Worm (Caenorhabditis elegans) whole organism, young adult: ENCODE data around the gene clp-4.
A peak's percentile ranks its signal among the peaks of the same experiment; 100 is the strongest.

ENCODE experiments used
- B0336.3 ChIP-seq: fragments of 200-800 bp; sonication (Bioruptor generic); IDR thresholded peaks from 2 replicates; pipeline ENCODE4 v1.3.6; 2022; ENCODE audit warnings: missing genetic modification characterization, missing compliant biosample characterization
- C06A6.2 ChIP-seq: fragments of 200-800 bp; sonication (Bioruptor generic); conservative IDR thresholded peaks from 2 replicates; pipeline ENCODE4 v1.3.6; 2022; ENCODE audit warnings: missing genetic modification characterization, missing compliant biosample characterization
- F22D6.2 ChIP-seq: sonication (generic microtip); optimal IDR thresholded peaks from 2 replicates; lab custom pipeline; 2016; ENCODE audit warnings: mild to moderate bottlenecking, missing genetic modification characterization, missing compliant biosample characterization
- F23B12.7 ChIP-seq: sonication (generic microtip); optimal IDR thresholded peaks from 2 replicates; lab custom pipeline; 2017; ENCODE audit warnings: missing genetic modification characterization, mild to moderate bottlenecking, missing compliant biosample characterization, antibody characterized with exemption, moderate library complexity; ENCODE audit not compliant: insufficient read depth
- F33H1.4 ChIP-seq: fragments of 200-800 bp; sonication (Bioruptor generic); IDR thresholded peaks from 2 replicates; pipeline ENCODE4 v1.3.6; 2022; ENCODE audit warnings: missing genetic modification reagents, missing genetic modification characterization, missing compliant biosample characterization
- F52B5.7 ChIP-seq: sonication (generic microtip); optimal IDR thresholded peaks from 2 replicates; lab custom pipeline; 2016; ENCODE audit warnings: mild to moderate bottlenecking, missing genetic modification characterization, missing compliant biosample characterization
- F55B11.4 ChIP-seq: sonication (generic microtip); optimal IDR thresholded peaks from 2 replicates; lab custom pipeline; 2016; ENCODE audit warnings: missing compliant biosample characterization, missing genetic modification characterization, borderline replicate concordance; ENCODE audit not compliant: insufficient read depth
- F57C9.4 ChIP-seq: sonication (generic microtip); optimal IDR thresholded peaks from 2 replicates; lab custom pipeline; 2017; ENCODE audit warnings: mild to moderate bottlenecking, missing genetic modification characterization, missing compliant biosample characterization
- K11D2.4 ChIP-seq: fragments of 200-800 bp; sonication (Bioruptor generic); IDR thresholded peaks from 2 replicates; pipeline ENCODE4 v1.3.6; 2022; ENCODE audit warnings: missing genetic modification reagents, missing genetic modification characterization, missing compliant biosample characterization
- T07F8.4 ChIP-seq: sonication (generic microtip); optimal IDR thresholded peaks from 2 replicates; lab custom pipeline; 2016; ENCODE audit warnings: mild to moderate bottlenecking, missing genetic modification characterization, moderate library complexity, missing compliant biosample characterization
- T26A5.8 ChIP-seq: sonication (generic microtip); optimal IDR thresholded peaks from 2 replicates; lab custom pipeline; 2016; ENCODE audit warnings: missing genetic modification characterization, missing compliant biosample characterization
- Y67H2A.10 ChIP-seq: fragments of 200-800 bp; sonication (Bioruptor generic); conservative IDR thresholded peaks from 2 replicates; pipeline ENCODE4 v1.3.6; 2022; ENCODE audit warnings: missing genetic modification reagents, missing genetic modification characterization, missing compliant biosample characterization
- Y79H2A.3 ChIP-seq: fragments of 200-800 bp; sonication (Bioruptor generic); conservative IDR thresholded peaks from 2 replicates; pipeline ENCODE4 v1.3.6; 2022; ENCODE audit warnings: missing genetic modification reagents, missing genetic modification characterization, missing compliant biosample characterization
- attf-3 ChIP-seq: fragments of 200-800 bp; sonication (Bioruptor generic); conservative IDR thresholded peaks from 2 replicates; pipeline ENCODE4 v1.3.6; 2022; ENCODE audit warnings: missing genetic modification reagents, missing genetic modification characterization, missing compliant biosample characterization
- attf-6 ChIP-seq: fragments of 200-800 bp; sonication (Bioruptor generic); IDR thresholded peaks from 2 replicates; pipeline ENCODE4 v1.3.6; 2022; ENCODE audit warnings: missing genetic modification reagents, missing genetic modification characterization, missing compliant biosample characterization
- bed-1 ChIP-seq: fragments of 200-800 bp; sonication (Bioruptor generic); IDR thresholded peaks from 2 replicates; pipeline ENCODE4 v1.3.6; 2022; ENCODE audit warnings: missing genetic modification reagents, missing genetic modification characterization, missing compliant biosample characterization
- ceh-100 ChIP-seq: fragments of 200-800 bp; sonication (Bioruptor generic); IDR thresholded peaks from 2 replicates; pipeline ENCODE4 v1.3.6; 2022; ENCODE audit warnings: missing genetic modification reagents, missing genetic modification characterization, missing compliant biosample characterization
- ceh-27 ChIP-seq: fragments of 200-800 bp; sonication (Bioruptor generic); optimal IDR thresholded peaks from 2 replicates; lab custom pipeline; 2018; ENCODE audit warnings: mild to moderate bottlenecking, missing genetic modification characterization, moderate library complexity, missing compliant biosample characterization
- ceh-58 ChIP-seq: fragments of 200-800 bp; sonication (Bioruptor generic); IDR thresholded peaks from 2 replicates; pipeline ENCODE4 v1.3.6; 2022; ENCODE audit warnings: missing genetic modification characterization, missing compliant biosample characterization
- dpff-1 ChIP-seq: sonication (generic microtip); optimal IDR thresholded peaks from 2 replicates; lab custom pipeline; 2017; ENCODE audit warnings: mild to moderate bottlenecking, missing genetic modification characterization, missing compliant biosample characterization
- dpl-1 ChIP-seq: fragments of 150-350 bp; optimal IDR thresholded peaks from 2 replicates; lab custom pipeline; 2014; ENCODE audit warnings: missing biosample characterization, missing genetic modification reagents, missing genetic modification characterization
- egl-44 ChIP-seq: fragments of 200-800 bp; sonication (Bioruptor generic); IDR thresholded peaks from 2 replicates; pipeline ENCODE4 v1.3.6; 2022; ENCODE audit warnings: missing genetic modification reagents, missing genetic modification characterization, missing compliant biosample characterization
- fkh-3 ChIP-seq: sonication (generic microtip); optimal IDR thresholded peaks from 2 replicates; lab custom pipeline; 2016; ENCODE audit warnings: mild to moderate bottlenecking, missing genetic modification characterization, missing compliant biosample characterization
- hlh-12 ChIP-seq: sonication (generic microtip); optimal IDR thresholded peaks from 2 replicates; lab custom pipeline; 2016; ENCODE audit warnings: missing genetic modification characterization, missing compliant biosample characterization
- let-526 ChIP-seq: fragments of 200-800 bp; sonication (Bioruptor generic); IDR thresholded peaks from 2 replicates; pipeline ENCODE4 v1.3.6; 2022; ENCODE audit warnings: missing genetic modification reagents, missing genetic modification characterization, missing compliant biosample characterization
- lsy-27 ChIP-seq: sonication (generic microtip); optimal IDR thresholded peaks from 2 replicates; lab custom pipeline; 2017; ENCODE audit warnings: missing genetic modification characterization, mild to moderate bottlenecking, missing compliant biosample characterization, antibody characterized with exemption, missing genotype, borderline replicate concordance; ENCODE audit not compliant: insufficient read depth
- madf-3 ChIP-seq: fragments of 200-800 bp; sonication (Bioruptor generic); IDR thresholded peaks from 2 replicates; pipeline ENCODE4 v1.3.6; 2022; ENCODE audit warnings: missing genetic modification reagents, missing genetic modification characterization, missing compliant biosample characterization
- mcd-1 ChIP-seq: fragments of 200-800 bp; sonication (Bioruptor generic); IDR thresholded peaks from 2 replicates; pipeline ENCODE4 v1.3.6; 2022; ENCODE audit warnings: missing genetic modification reagents, missing genetic modification characterization, missing compliant biosample characterization
- mel-28 ChIP-seq: sonication (generic microtip); optimal IDR thresholded peaks from 2 replicates; lab custom pipeline; 2016; ENCODE audit warnings: borderline replicate concordance, mild to moderate bottlenecking, missing genetic modification characterization, missing compliant biosample characterization
- nfya-2 ChIP-seq: fragments of 200-800 bp; sonication (Bioruptor generic); IDR thresholded peaks from 2 replicates; pipeline ENCODE4 v1.3.6; 2022; ENCODE audit warnings: missing genetic modification reagents, missing genetic modification characterization, missing compliant biosample characterization
- nfyb-1 ChIP-seq: fragments of 200-800 bp; sonication (Bioruptor generic); IDR thresholded peaks from 2 replicates; pipeline ENCODE4 v1.3.6; 2022; ENCODE audit warnings: missing genetic modification reagents, missing genetic modification characterization, missing compliant biosample characterization
- nhr-179 ChIP-seq: sonication (generic microtip); optimal IDR thresholded peaks from 2 replicates; lab custom pipeline; 2016; ENCODE audit warnings: mild to moderate bottlenecking, missing genetic modification characterization, missing compliant biosample characterization
- nhr-80 ChIP-seq: sonication (generic microtip); optimal IDR thresholded peaks from 2 replicates; lab custom pipeline; 2016; ENCODE audit warnings: missing genetic modification characterization, missing compliant biosample characterization
- nhr-90 ChIP-seq: sonication (generic microtip); optimal IDR thresholded peaks from 2 replicates; lab custom pipeline; 2016; ENCODE audit warnings: missing genotype, mild to moderate bottlenecking, missing genetic modification characterization, missing compliant biosample characterization
- pha-4 ChIP-seq: fragments of 150-350 bp; sonication (generic microtip); optimal IDR thresholded peaks from 2 replicates; lab custom pipeline; 2014; ENCODE audit warnings: missing biosample characterization, missing genetic modification reagents, missing genetic modification characterization
- rec-8 ChIP-seq, 2 experiments: sonication (generic microtip); optimal IDR thresholded peaks; 2 replicates each; lab custom pipeline; 2016; ENCODE audit warnings: mild to moderate bottlenecking in 2 of 2, missing genetic modification characterization in 2 of 2, missing genetic modification reagents in 2 of 2, missing genotype in 2 of 2, missing biosample characterization in 1 of 2, missing compliant biosample characterization in 1 of 2, moderate library complexity in 1 of 2
- sea-2 ChIP-seq: fragments of 200-800 bp; sonication (Bioruptor generic); IDR thresholded peaks from 2 replicates; pipeline ENCODE4 v1.3.6; 2022; ENCODE audit warnings: missing genetic modification characterization, missing compliant biosample characterization
- snpc-1.3 ChIP-seq: sonication (generic microtip); optimal IDR thresholded peaks from 2 replicates; lab custom pipeline; 2017; ENCODE audit warnings: missing genetic modification characterization, mild to moderate bottlenecking, missing compliant biosample characterization, antibody characterized with exemption, moderate library complexity, missing genotype, missing genetic modification reagents; ENCODE audit not compliant: insufficient read depth
- somi-1 ChIP-seq: fragments of 200-800 bp; sonication (Bioruptor generic); optimal IDR thresholded peaks from 2 replicates; lab custom pipeline; 2018; ENCODE audit warnings: mild to moderate bottlenecking, missing genetic modification characterization, missing compliant biosample characterization
- sptf-2 ChIP-seq: fragments of 200-800 bp; sonication (Bioruptor generic); optimal IDR thresholded peaks from 2 replicates; lab custom pipeline; 2018; ENCODE audit warnings: mild to moderate bottlenecking, missing genetic modification characterization, missing compliant biosample characterization
- tbp1 ChIP-seq: fragments of 200-800 bp; sonication (Bioruptor generic); optimal IDR thresholded peaks from 2 replicates; lab custom pipeline; 2018; ENCODE audit warnings: mild to moderate bottlenecking, missing genetic modification characterization, missing compliant biosample characterization
- unc-130 ChIP-seq: sonication (generic microtip); optimal IDR thresholded peaks from 2 replicates; lab custom pipeline; 2016; ENCODE audit warnings: missing genetic modification reagents, missing genetic modification characterization, missing compliant biosample characterization
- ztf-26 ChIP-seq: sonication (generic microtip); optimal IDR thresholded peaks from 2 replicates; lab custom pipeline; 2017; ENCODE audit warnings: missing genetic modification characterization, missing compliant biosample characterization
- ztf-28 ChIP-seq: fragments of 200-800 bp; sonication (Bioruptor generic); IDR thresholded peaks from 2 replicates; pipeline ENCODE4 v1.3.6; 2022; ENCODE audit warnings: missing genetic modification reagents, missing genetic modification characterization, missing compliant biosample characterization

The clp-4 gene

DNA sequence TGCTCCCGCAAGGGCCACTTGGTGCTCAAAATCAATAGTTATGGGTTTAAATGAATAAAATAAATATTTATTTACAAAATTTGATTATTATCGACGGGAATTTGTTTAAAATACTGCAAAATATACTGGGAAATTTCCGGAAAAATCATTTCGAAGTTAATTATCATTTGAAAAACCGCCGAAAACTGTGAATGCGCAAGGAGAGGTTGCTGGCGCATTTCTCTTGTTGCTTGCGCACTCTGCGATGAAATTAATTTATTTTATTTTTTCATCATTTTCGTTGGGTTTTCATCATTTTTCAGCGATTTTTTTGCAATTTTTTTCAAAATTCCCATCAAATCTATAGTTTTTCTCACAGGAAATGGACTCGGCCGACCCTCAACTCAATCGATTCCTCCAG is 41.4 kb upstream of the clp-4 start, which contains the start of gene ddp-1 (continued):
- TF ChIP-seq lsy-27 (tag; lab: Kevin White, UChicago) (peak; percentile 64), dpl-1 (GFP tag; lab: Kevin White, UChicago) (peak; percentile 99), ceh-100 (peak; percentile 84), F33H1.4 (GFP tag; lab: Robert Waterston, UW) (peak; percentile 84), T26A5.8 (tag; lab: Kevin White, UChicago) (peak; percentile 38), pha-4 (peak; percentile 55), mcd-1 (GFP tag; lab: Robert Waterston, UW) (peak; percentile 97), F55B11.4 (tag; lab: Kevin White, UChicago) (no peak), B0336.3 (GFP tag; lab: Robert Waterston, UW) (peak; percentile 96), T07F8.4 (peak; percentile 46), somi-1 (GFP tag; lab: Kevin White, UChicago) (peak; percentile 78), unc-130 (peak; percentile 54), nhr-179 (tag; lab: Kevin White, UChicago) (no peak), attf-3 (peak; percentile 85), fkh-3 (peak; percentile 49), tbp1 (GFP tag; lab: Kevin White, UChicago) (peak; percentile 76), madf-3 (GFP tag; lab: Robert Waterston, UW) (peak; percentile 95), C06A6.2 (peak; percentile 91), F52B5.7 (peak; percentile 79), sptf-2 (peak; percentile 72), nhr-80 (tag; lab: Kevin White, UChicago) (peak; percentile 47), Y79H2A.3 (GFP tag; lab: Robert Waterston, UW) (0 out of 2 replicates have a peak, but pooled peaks have one; percentile 53), ceh-58 (GFP tag; lab: Robert Waterston, UW) (peak; percentile 79; the same call in 1 of the 2 replicates), mel-28 (tag; lab: Kevin White, UChicago) (peak; percentile 73), attf-6 (GFP tag; lab: Robert Waterston, UW) (peak; percentile 57; the same call in 1 of the 2 replicates), hlh-12 (no peak), rec-8 (tag; optimal IDR thresholded peaks at IDR 0.05; lab: Kevin White, UChicago) (peak in 1 of 2 experiments; percentile 53), let-526 (GFP tag; lab: Robert Waterston, UW) (peak; percentile 65; the same call in 1 of the 2 replicates), dpff-1 (tag; lab: Kevin White, UChicago) (peak; percentile 76), sea-2 (GFP tag; lab: Robert Waterston, UW) (no peak), nfya-2 (GFP tag; lab: Robert Waterston, UW) (0 out of 2 replicates have a peak, but pooled peaks have one; percentile 85), F23B12.7 (tag; lab: Kevin White, UChicago) (peak; percentile 87), Y67H2A.10 (GFP tag; lab: Robert Waterston, UW) (peak; percentile 62; the same call in 1 of the 2 replicates), ztf-28 (GFP tag; lab: Robert Waterston, UW) (0 out of 2 replicates have a peak, but pooled peaks have one; percentile 58), snpc-1.3 (tag; lab: Kevin White, UChicago) (peak; percentile 86), F57C9.4 (peak; percentile 88), ztf-26 (tag; lab: Kevin White, UChicago) (peak; percentile 93), F22D6.2 (peak; percentile 82), K11D2.4 (peak; percentile 96), nhr-90 (tag; lab: Kevin White, UChicago) (peak; percentile 55), nfyb-1 (peak; percentile 97), egl-44 (GFP tag; lab: Robert Waterston, UW) (0 out of 2 replicates have a peak, but pooled peaks have one; percentile 63), bed-1 (no peak), ceh-27 (GFP tag; lab: Kevin White, UChicago) (peak; percentile 86)
